Worm (Caenorhabditis elegans): ENCODE results near the gene F36H9.4.

The F36H9.4 gene

ce11 chrV:1731918-1732317 is 47.1 kb downstream of the F36H9.4 start, which contains the start of gene gst-21:
gst-21 (minus strand) TSS chrV:1732018.
- TF ChIP-seq elt-3 (tag; optimal IDR thresholded peaks at IDR 0.05), result no peak
- no peak for TF ChIP-seq mep-1 (tag; optimal IDR thresholded peaks at IDR 0.05)
- no peak for TF ChIP-seq ceh-83 (GFP tag; optimal IDR thresholded peaks at IDR 0.05)
- TF ChIP-seq pha-4 (tag; optimal IDR thresholded peaks at IDR 0.05), result no peak
- TF ChIP-seq ces-1 (GFP tag; optimal IDR thresholded peaks at IDR 0.05), result no peak
- no peak for TF ChIP-seq zip-8 (tag; optimal IDR thresholded peaks at IDR 0.05)
- no peak for TF ChIP-seq ceh-39 (tag; optimal IDR thresholded peaks at IDR 0.05)
- TF ChIP-seq nhr-12 (tag; optimal IDR thresholded peaks at IDR 0.05), result no peak
- TF ChIP-seq ztf-11 (tag; optimal IDR thresholded peaks at IDR 0.05), result no peak
- no peak for TF ChIP-seq nhr-237 (tag; optimal IDR thresholded peaks at IDR 0.05)
- TF ChIP-seq nhr-28 (tag; optimal IDR thresholded peaks at IDR 0.05), result no peak
- TF ChIP-seq sptf-1 (tag; optimal IDR thresholded peaks at IDR 0.05), result no peak
- TF ChIP-seq tbx-8 (GFP tag; optimal IDR thresholded peaks at IDR 0.05), result no peak
- TF ChIP-seq mab-5 (tag; optimal IDR thresholded peaks at IDR 0.05), result no peak
- no peak for TF ChIP-seq ceh-43 (GFP tag; optimal IDR thresholded peaks at IDR 0.05)
- TF ChIP-seq lsy-2 (tag; optimal IDR thresholded peaks at IDR 0.05), result no peak

Data from whole organism, mixed stage, embryonic.